Fruit fly (Drosophila melanogaster) S2 (cell line): ENCODE measurements around the gene Nse1.

Experiments used
- CG8478 ChIP-seq: fragments of >200 bp; optimal IDR thresholded peaks from 2 replicates; lab custom pipeline; 2018
- CTCF ChIP-seq, 2 experiments: fragments of >200 bp; optimal IDR thresholded peaks; 2 replicates each; lab custom pipeline; 2018

DNA sequence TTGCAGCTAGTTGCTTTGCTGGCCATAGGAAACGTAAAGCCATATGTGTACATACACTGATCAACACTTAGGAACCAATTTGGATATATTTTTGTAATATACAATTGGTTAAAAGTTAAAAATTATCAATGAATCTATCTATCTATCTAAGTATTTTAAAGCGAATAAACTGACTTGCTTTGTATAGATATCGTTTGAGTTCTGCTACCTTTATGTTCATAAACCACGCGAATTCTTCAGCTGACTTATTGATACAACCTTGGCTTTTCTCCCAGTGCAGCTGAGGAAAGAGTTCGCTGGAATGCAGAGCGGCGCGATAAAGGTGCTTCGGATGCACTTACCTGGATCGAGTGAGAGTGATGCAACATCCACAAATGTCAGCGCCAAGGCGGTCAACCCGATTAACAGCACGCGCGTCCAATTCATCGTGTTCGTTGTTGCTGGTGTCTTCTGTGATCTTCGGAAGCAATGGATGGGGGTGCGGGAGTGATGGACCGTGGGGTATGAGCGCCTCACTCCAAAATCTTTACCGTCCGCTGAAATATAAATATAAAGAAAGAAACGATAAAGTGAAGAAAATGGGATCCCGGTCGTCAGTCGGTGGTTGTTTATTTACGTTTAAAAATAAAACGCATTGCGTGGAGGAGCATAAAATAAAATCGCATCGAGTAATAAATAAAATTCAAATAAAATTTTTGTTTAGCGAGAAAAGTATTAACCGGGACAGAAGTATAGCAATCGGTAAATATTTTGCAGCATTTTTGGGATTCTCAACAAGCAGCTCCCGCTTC lies 24.2 kb upstream of the Nse1 start:
- TF ChIP-seq CG8478 (lab: Kevin White, UChicago) (no peak), CTCF (optimal IDR thresholded peaks at IDR 0.05; lab: Kevin White, UChicago) (no peak)
